Worm (Caenorhabditis elegans): ENCODE data around the gene sfxn-5.
A peak's percentile ranks its signal among the peaks of the same experiment; 100 is the strongest.

sfxn-5 gene

DNA sequence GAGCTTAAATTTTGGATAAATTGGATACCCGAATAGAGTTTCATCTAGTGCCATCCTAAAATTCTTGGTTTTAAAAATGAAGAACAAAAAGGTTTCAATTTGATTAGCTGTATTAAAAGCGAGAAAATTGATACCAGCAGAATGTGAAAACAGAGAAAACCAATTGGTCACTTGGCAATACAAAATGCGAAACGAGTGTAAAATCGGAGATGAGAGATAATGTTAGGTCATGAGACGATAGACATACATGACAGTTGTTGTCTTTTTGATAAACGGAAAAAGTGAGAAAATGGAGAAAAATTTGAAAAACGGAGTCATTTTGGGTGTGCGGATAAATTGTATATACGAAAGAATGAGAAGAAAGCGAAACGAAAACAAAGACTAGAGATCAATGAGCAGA lies at the start of gene sfxn-5:
Gene sfxn-5, minus strand, starts transcription at position 55 of the 400 bp plus-strand sequence.
- no peak for TF ChIP-seq fkh-6 (tag; optimal IDR thresholded peaks at IDR 0.05)
- no peak for TF ChIP-seq sox-4 (tag; optimal IDR thresholded peaks at IDR 0.05)
- TF ChIP-seq ceh-18 (tag; optimal IDR thresholded peaks at IDR 0.05): peak; percentile 50
- no peak for TF ChIP-seq pha-2 (tag; optimal IDR thresholded peaks at IDR 0.05)
- no peak for TF ChIP-seq dmd-4 (tag; optimal IDR thresholded peaks at IDR 0.05; ENCODE audit: borderline replicate concordance)
- TF ChIP-seq ets-4 (tag; optimal IDR thresholded peaks at IDR 0.05): no peak
- TF ChIP-seq ceh-48 (tag; optimal IDR thresholded peaks at IDR 0.05): no peak
- TF ChIP-seq unc-55 (GFP tag; optimal IDR thresholded peaks at IDR 0.05): peak; percentile 35
- TF ChIP-seq ceh-30 (tag; optimal IDR thresholded peaks at IDR 0.05): no peak
- TF ChIP-seq fax-1 (tag; optimal IDR thresholded peaks at IDR 0.05): no peak
- no peak for TF ChIP-seq tbx-2 (tag; optimal IDR thresholded peaks at IDR 0.05)
- TF ChIP-seq eyg-1 (tag; optimal IDR thresholded peaks at IDR 0.05): no peak
- TF ChIP-seq tbx-7 (tag; optimal IDR thresholded peaks at IDR 0.05): no peak
- TF ChIP-seq nhr-232 (tag; optimal IDR thresholded peaks at IDR 0.05): no peak
- no peak for TF ChIP-seq hlh-15 (tag; optimal IDR thresholded peaks at IDR 0.05)
- no peak for TF ChIP-seq unc-3 (GFP tag; conservative IDR thresholded peaks at IDR 0.05)
- TF ChIP-seq unc-3 (tag; optimal IDR thresholded peaks at IDR 0.05): no peak

ce11 chrII:8152711-8153325 lies 48.0 kb upstream of the sfxn-5 start:
- TF ChIP-seq hlh-13 (GFP tag; optimal IDR thresholded peaks at IDR 0.05) (no peak), unc-42 (tag; optimal IDR thresholded peaks at IDR 0.05) (peak; percentile 92)

DNA sequence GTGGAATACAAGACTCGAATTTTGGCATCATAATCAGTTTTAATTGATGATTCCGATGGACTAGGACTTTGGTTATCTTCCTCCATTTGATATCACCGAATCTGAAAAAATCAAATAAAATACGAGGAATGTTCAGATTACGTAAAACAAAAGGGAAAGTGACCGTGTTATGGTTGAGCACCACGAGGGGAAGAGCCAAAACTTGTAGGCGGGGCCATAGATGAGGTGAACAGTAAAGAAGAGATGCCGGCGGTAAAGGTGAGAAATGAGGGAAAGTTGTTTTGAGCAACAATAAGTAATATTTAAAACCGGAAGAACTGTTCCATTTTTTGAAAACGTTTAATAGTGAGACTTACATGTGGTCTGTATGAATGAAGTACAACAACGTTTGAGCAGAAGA lies 45.1 kb upstream of the sfxn-5 start, which contains the start of gene F10B5.3:
Gene F10B5.3, minus strand, starts transcription at position 101 of the 400 bp plus-strand sequence.
- no peak for TF ChIP-seq pha-2 (tag; optimal IDR thresholded peaks at IDR 0.05)
- no peak for TF ChIP-seq elt-4 (tag; optimal IDR thresholded peaks at IDR 0.05)
- TF ChIP-seq dve-1 (tag; optimal IDR thresholded peaks at IDR 0.05): no peak
- no peak for TF ChIP-seq unc-55 (GFP tag; optimal IDR thresholded peaks at IDR 0.05)
- TF ChIP-seq tbx-2 (tag; optimal IDR thresholded peaks at IDR 0.05): no peak
- no peak for TF ChIP-seq rnt-1 (tag; optimal IDR thresholded peaks at IDR 0.05)
- no peak for TF ChIP-seq che-1 (tag; optimal IDR thresholded peaks at IDR 0.05)
- TF ChIP-seq Y22D7AL.16 (tag; optimal IDR thresholded peaks at IDR 0.05): no peak
- TF ChIP-seq zip-5 (tag; optimal IDR thresholded peaks at IDR 0.05): no peak
- TF ChIP-seq hlh-13 (GFP tag; optimal IDR thresholded peaks at IDR 0.05): no peak
- no peak for TF ChIP-seq ceh-31 (tag; optimal IDR thresholded peaks at IDR 0.05)
- TF ChIP-seq pha-4 (tag; optimal IDR thresholded peaks at IDR 0.05): no peak
- TF ChIP-seq unc-86 (tag; optimal IDR thresholded peaks at IDR 0.05): no peak
- TF ChIP-seq ceh-45 (GFP tag; IDR thresholded peaks at IDR 0.05): no peak
- no peak for TF ChIP-seq ceh-22 (tag; optimal IDR thresholded peaks at IDR 0.05)
- TF ChIP-seq F13H6.1 (tag; optimal IDR thresholded peaks at IDR 0.05): no peak
- no peak for TF ChIP-seq fax-1 (tag; optimal IDR thresholded peaks at IDR 0.05)
- TF ChIP-seq ref-2 (tag; optimal IDR thresholded peaks at IDR 0.05): no peak
- no peak for TF ChIP-seq fkh-6 (tag; optimal IDR thresholded peaks at IDR 0.05)

- TF ChIP-seq pat-9 (tag; optimal IDR thresholded peaks at IDR 0.05) (no peak), syd-9 (tag; optimal IDR thresholded peaks at IDR 0.05) (no peak), K09A11.1 (tag; optimal IDR thresholded peaks at IDR 0.05; ENCODE audit: insufficient read depth) (no peak), ztf-16 (tag; optimal IDR thresholded peaks at IDR 0.05) (no peak), ttx-3 (tag; optimal IDR thresholded peaks at IDR 0.05) (no peak), ceh-18 (tag; optimal IDR thresholded peaks at IDR 0.05) (no peak), lin-11 (tag; optimal IDR thresholded peaks at IDR 0.05) (no peak), sox-4 (tag; optimal IDR thresholded peaks at IDR 0.05) (no peak), ceh-22 (tag; optimal IDR thresholded peaks at IDR 0.05) (no peak), hlh-8 (tag; optimal IDR thresholded peaks at IDR 0.05) (no peak), gmeb-2 (tag; optimal IDR thresholded peaks at IDR 0.05) (no peak), pqm-1 (tag; optimal IDR thresholded peaks at IDR 0.05) (no peak), ceh-30 (tag; optimal IDR thresholded peaks at IDR 0.05) (no peak), ceh-14 (tag; optimal IDR thresholded peaks at IDR 0.05) (no peak)
These were observed 39.7 kb upstream of the sfxn-5 start, which contains the start of gene F10B5.2 for ce11 chrII:8144543-8144942. Gene F10B5.2 (plus strand): TSS chrII:8144762.

Data from whole organism, late embryonic.